Worm (Caenorhabditis elegans): Measurements from ENCODE around the gene srh-185.

DNA sequence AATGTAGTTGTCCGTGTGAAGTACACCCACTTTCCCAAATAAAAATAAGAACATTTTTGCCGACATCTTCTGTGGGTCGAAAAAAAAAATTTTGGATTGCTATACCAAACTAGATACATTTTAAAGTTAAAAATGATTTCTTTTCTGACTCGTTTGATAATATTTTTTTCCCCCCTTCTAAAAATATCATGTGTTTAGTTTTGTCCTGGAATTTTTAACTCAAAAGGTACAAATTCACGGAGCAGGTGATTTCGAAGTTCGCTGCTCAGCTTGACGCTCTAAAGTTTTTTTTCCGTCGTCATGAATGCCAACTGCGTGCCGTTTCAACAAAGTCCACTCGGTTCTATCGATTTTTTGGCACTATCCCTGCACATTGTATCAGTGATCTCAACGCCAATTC is at the start of gene srh-185:
- no peak for TF ChIP-seq hmg-4 (GFP tag; optimal IDR thresholded peaks at IDR 0.05)
- no peak for TF ChIP-seq aly-1 (tag; optimal IDR thresholded peaks at IDR 0.05)
- TF ChIP-seq ama-1 (optimal IDR thresholded peaks at IDR 0.05): no peak
- TF ChIP-seq tbx-11 (GFP tag; IDR thresholded peaks at IDR 0.05): no peak
- TF ChIP-seq tra-4 (tag; optimal IDR thresholded peaks at IDR 0.05): no peak
- no peak for TF ChIP-seq flt-1 (GFP tag; IDR thresholded peaks at IDR 0.05)
- no peak for TF ChIP-seq tbx-37 (GFP tag; conservative IDR thresholded peaks at IDR 0.05)
- no peak for TF ChIP-seq pes-1 (GFP tag; IDR thresholded peaks at IDR 0.05)
- no peak for TF ChIP-seq ceh-13 (GFP tag; optimal IDR thresholded peaks at IDR 0.05)
